Fruit fly (Drosophila melanogaster): Measurements from ENCODE around the gene Mgat3.

- TF ChIP-seq CG15710 (tag; optimal IDR thresholded peaks at IDR 0.05) (no peak), CG34367 (tag; optimal IDR thresholded peaks at IDR 0.05) (no peak), D1 (tag; optimal IDR thresholded peaks at IDR 0.05) (no peak), CG12605 (GFP tag; IDR thresholded peaks at IDR 0.05) (no peak), Pif1A (GFP tag; optimal IDR thresholded peaks at IDR 0.05) (no peak), CG32121 (GFP tag; IDR thresholded peaks at IDR 0.05) (no peak), CG13204 (GFP tag; optimal IDR thresholded peaks at IDR 0.05) (no peak), CG17806 (tag; optimal IDR thresholded peaks at IDR 0.05) (no peak), EcR (GFP tag; optimal IDR thresholded peaks at IDR 0.05) (no peak), Pif1B (GFP tag; optimal IDR thresholded peaks at IDR 0.05) (no peak), fd96Ca (GFP tag; IDR thresholded peaks at IDR 0.05) (no peak), CG10348 (GFP tag; IDR thresholded peaks at IDR 0.05) (no peak)
Measured at dm6 chr2L:13182415-13182814, at the start of gene Mgat3.

Data from whole organism, pupa.